Fruit fly (Drosophila melanogaster) whole organism, embryonic: ENCODE results near the gene CG14383.
A peak's percentile ranks its signal among the peaks of the same experiment; 100 is the strongest.

Source experiments
- CG10147 ChIP-seq: fragments of 200-800 bp; sonication (Bioruptor generic); optimal IDR thresholded peaks from 2 replicates; lab custom pipeline; 2019; ENCODE audit warnings: missing biosample characterization, mild to moderate bottlenecking, missing genetic modification characterization, moderate library complexity
- CG10366 ChIP-seq: fragments of 200-800 bp; sonication (Bioruptor generic); IDR thresholded peaks from 2 replicates; pipeline ENCODE4 v1.3.6; 2022; ENCODE audit warnings: missing biosample characterization, missing genetic modification characterization
- CG11560 ChIP-seq: fragments of 200-800 bp; sonication (Bioruptor generic); IDR thresholded peaks from 3 replicates; pipeline ENCODE4 v1.3.6; 2022; ENCODE audit warnings: missing biosample characterization, missing genetic modification characterization
- CG12071 ChIP-seq: fragments of 200-800 bp; sonication (Bioruptor generic); optimal IDR thresholded peaks from 3 replicates; lab custom pipeline; 2018; ENCODE audit warnings: missing biosample characterization, mild to moderate bottlenecking, missing genetic modification characterization
- CG13296 ChIP-seq: fragments of 200-800 bp; sonication (Bioruptor generic); optimal IDR thresholded peaks from 3 replicates; lab custom pipeline; 2018; ENCODE audit warnings: missing biosample characterization, mild to moderate bottlenecking, missing genetic modification characterization
- CG14860 ChIP-seq: fragments of 200-800 bp; sonication (Bioruptor generic); IDR thresholded peaks from 3 replicates; pipeline ENCODE4 v1.3.6; 2022; ENCODE audit warnings: missing biosample characterization, missing genetic modification characterization; ENCODE audit not compliant: partially characterized antibody
- CG14965 ChIP-seq: fragments of 200-800 bp; sonication (Bioruptor generic); optimal IDR thresholded peaks from 2 replicates; lab custom pipeline; 2016; ENCODE audit warnings: missing biosample characterization, missing genetic modification characterization, borderline replicate concordance
- CG15514 ChIP-seq: fragments of 200-800 bp; sonication (Bioruptor generic); optimal IDR thresholded peaks from 3 replicates; lab custom pipeline; 2017; ENCODE audit warnings: missing biosample characterization, missing genetic modification characterization, mild to moderate bottlenecking, moderate library complexity, missing genetic modification reagents
- CG16813 ChIP-seq: fragments of 200-800 bp; sonication (Bioruptor generic); IDR thresholded peaks from 3 replicates; pipeline ENCODE4 v1.3.6; 2022; ENCODE audit warnings: missing biosample characterization, missing genetic modification characterization; ENCODE audit not compliant: partially characterized antibody
- CG31365 ChIP-seq: fragments of 200-800 bp; sonication (Bioruptor generic); optimal IDR thresholded peaks from 2 replicates; lab custom pipeline; 2018; ENCODE audit warnings: missing biosample characterization, mild to moderate bottlenecking, missing genetic modification characterization
- CG33557 ChIP-seq: fragments of 200-800 bp; sonication (Bioruptor generic); optimal IDR thresholded peaks from 2 replicates; lab custom pipeline; 2019; ENCODE audit warnings: missing biosample characterization, mild to moderate bottlenecking, missing genetic modification characterization, moderate library complexity
- CG4282 ChIP-seq: fragments of 200-800 bp; sonication (Bioruptor generic); optimal IDR thresholded peaks from 2 replicates; lab custom pipeline; 2016; ENCODE audit warnings: missing biosample characterization, missing genetic modification characterization
- CG4360 ChIP-seq: fragments of 200-800 bp; sonication (Bioruptor generic); IDR thresholded peaks from 2 replicates; pipeline ENCODE4 v1.3.6; 2022; ENCODE audit warnings: missing biosample characterization, missing genetic modification characterization
- CG5180 ChIP-seq: fragments of 200-800 bp; sonication (Bioruptor generic); optimal IDR thresholded peaks from 3 replicates; lab custom pipeline; 2017; ENCODE audit warnings: missing biosample characterization, missing genetic modification characterization, mild to moderate bottlenecking, moderate library complexity, missing genetic modification reagents
- CG5245 ChIP-seq: fragments of 200-800 bp; sonication (Bioruptor generic); optimal IDR thresholded peaks from 3 replicates; lab custom pipeline; 2016; ENCODE audit warnings: missing biosample characterization, missing genetic modification characterization
- CG6175 ChIP-seq: fragments of 200-800 bp; sonication (Bioruptor generic); IDR thresholded peaks from 3 replicates; pipeline ENCODE4 v1.3.6; 2022; ENCODE audit warnings: missing biosample characterization, missing genetic modification characterization
- CG7839 ChIP-seq: fragments of 200-800 bp; sonication (Bioruptor generic); optimal IDR thresholded peaks from 3 replicates; lab custom pipeline; 2018; ENCODE audit warnings: missing biosample characterization, mild to moderate bottlenecking, missing genetic modification characterization, moderate library complexity
- CG8944 ChIP-seq: fragments of 200-800 bp; sonication (Bioruptor generic); optimal IDR thresholded peaks from 3 replicates; lab custom pipeline; 2016; ENCODE audit warnings: missing biosample characterization, missing genetic modification characterization
- CG9932 ChIP-seq: fragments of 200-800 bp; sonication (Bioruptor generic); IDR thresholded peaks from 2 replicates; pipeline ENCODE4 v1.3.6; 2022; ENCODE audit warnings: missing biosample characterization, missing genetic modification characterization
- CoRest ChIP-seq: fragments of 200-800 bp; sonication (Bioruptor generic); optimal IDR thresholded peaks from 3 replicates; lab custom pipeline; 2018; ENCODE audit warnings: missing biosample characterization, mild to moderate bottlenecking, missing genetic modification characterization, moderate library complexity
- Dfd ChIP-seq, 2 experiments: fragments of >200 bp; optimal IDR thresholded peaks; 2 replicates each; lab custom pipeline; 2017; ENCODE audit warnings: missing biosample characterization in 2 of 2, missing genetic modification characterization in 2 of 2
- E2f2 ChIP-seq: fragments of 200-800 bp; sonication (Bioruptor generic); IDR thresholded peaks from 2 replicates; pipeline ENCODE4 v1.3.6; 2022; ENCODE audit warnings: missing biosample characterization, missing genetic modification characterization
- Gug ChIP-seq: fragments of 200-800 bp; sonication (Bioruptor generic); IDR thresholded peaks from 4 replicates; pipeline ENCODE4 v1.3.6; 2022; ENCODE audit warnings: missing biosample characterization, missing genetic modification characterization
- HLH54F ChIP-seq: fragments of 200-800 bp; sonication (Bioruptor generic); optimal IDR thresholded peaks from 3 replicates; lab custom pipeline; 2016; ENCODE audit warnings: missing biosample characterization, missing genetic modification characterization
- HmgD ChIP-seq: fragments of 200-800 bp; sonication (Bioruptor generic); optimal IDR thresholded peaks from 3 replicates; lab custom pipeline; 2016; ENCODE audit warnings: missing biosample characterization, missing genetic modification characterization
- Nf-YB ChIP-seq: fragments of 200-800 bp; sonication (Bioruptor generic); optimal IDR thresholded peaks from 3 replicates; lab custom pipeline; 2019; ENCODE audit warnings: missing biosample characterization, mild to moderate bottlenecking, missing genetic modification characterization, moderate library complexity
- PHDP ChIP-seq: fragments of 200-800 bp; sonication (Bioruptor generic); optimal IDR thresholded peaks from 3 replicates; lab custom pipeline; 2018; ENCODE audit warnings: missing biosample characterization, mild to moderate bottlenecking, missing genetic modification characterization, moderate library complexity
- Scr ChIP-seq: fragments of 200-800 bp; sonication (Bioruptor generic); IDR thresholded peaks from 2 replicates; pipeline ENCODE4 v1.3.6; 2022; ENCODE audit warnings: missing biosample characterization, missing genetic modification characterization; ENCODE audit not compliant: partially characterized antibody
- ash1 ChIP-seq: fragments of 200-800 bp; sonication (Bioruptor generic); optimal IDR thresholded peaks from 2 replicates; lab custom pipeline; 2018; ENCODE audit warnings: missing biosample characterization, mild to moderate bottlenecking, missing genetic modification characterization
- bbx ChIP-seq: fragments of 200-800 bp; sonication (Bioruptor generic); IDR thresholded peaks from 2 replicates; pipeline ENCODE4 v1.3.6; 2022; ENCODE audit warnings: missing biosample characterization, missing genetic modification characterization; ENCODE audit not compliant: partially characterized antibody
- bsh ChIP-seq, 2 experiments: fragments of 200-800 bp; sonication (Bioruptor generic); optimal IDR thresholded peaks; 2 replicates each; lab custom pipeline; 2017 to 2018; ENCODE audit warnings: mild to moderate bottlenecking in 2 of 2, missing biosample characterization in 2 of 2, missing genetic modification characterization in 2 of 2, moderate library complexity in 1 of 2
- ftz-f1 ChIP-seq: fragments of 200-800 bp; sonication (Bioruptor generic); optimal IDR thresholded peaks from 2 replicates; lab custom pipeline; 2016; ENCODE audit warnings: missing biosample characterization, missing genetic modification characterization
- gce ChIP-seq: fragments of 200-800 bp; sonication (Bioruptor generic); IDR thresholded peaks from 3 replicates; pipeline ENCODE4 v1.3.6; 2022; ENCODE audit warnings: missing biosample characterization, missing genetic modification characterization
- gcm ChIP-seq: fragments of 200-800 bp; sonication (Bioruptor generic); optimal IDR thresholded peaks from 2 replicates; lab custom pipeline; 2019; ENCODE audit warnings: missing biosample characterization, mild to moderate bottlenecking, missing genetic modification characterization, moderate library complexity
- h ChIP-seq: fragments of >200 bp; optimal IDR thresholded peaks from 2 replicates; lab custom pipeline; 2017
- ind ChIP-seq: fragments of 200-800 bp; sonication (Bioruptor generic); optimal IDR thresholded peaks from 3 replicates; lab custom pipeline; 2016; ENCODE audit warnings: missing biosample characterization, missing genetic modification characterization
- inv ChIP-seq: fragments of 200-800 bp; sonication (Bioruptor generic); IDR thresholded peaks from 2 replicates; pipeline ENCODE4 v1.3.6; 2022; ENCODE audit warnings: missing biosample characterization, missing genetic modification characterization; ENCODE audit not compliant: partially characterized antibody
- mld ChIP-seq: fragments of 200-800 bp; sonication (Bioruptor generic); IDR thresholded peaks from 3 replicates; pipeline ENCODE4 v1.3.6; 2022; ENCODE audit warnings: missing biosample characterization, missing genetic modification characterization; ENCODE audit not compliant: partially characterized antibody
- org-1 ChIP-seq: fragments of 200-800 bp; sonication (Bioruptor generic); optimal IDR thresholded peaks from 2 replicates; lab custom pipeline; 2017; ENCODE audit warnings: missing biosample characterization, missing genetic modification characterization
- otp ChIP-seq: fragments of 200-800 bp; sonication (Bioruptor generic); IDR thresholded peaks from 3 replicates; pipeline ENCODE4, ENCODE4 v1.3.6; 2022; ENCODE audit warnings: missing biosample characterization, missing genetic modification characterization
- pfk ChIP-seq: fragments of 200-800 bp; sonication (Bioruptor generic); optimal IDR thresholded peaks from 2 replicates; lab custom pipeline; 2018; ENCODE audit warnings: missing biosample characterization, mild to moderate bottlenecking, missing genetic modification characterization, moderate library complexity
- pnt ChIP-seq: fragments of 200-800 bp; sonication (Bioruptor generic); optimal IDR thresholded peaks from 3 replicates; lab custom pipeline; 2016; ENCODE audit warnings: missing biosample characterization, missing genetic modification characterization
- ro ChIP-seq: fragments of 200-800 bp; sonication (Bioruptor generic); IDR thresholded peaks from 2 replicates; pipeline ENCODE4 v1.3.6; 2022; ENCODE audit warnings: missing biosample characterization, missing genetic modification characterization
- tgo ChIP-seq: fragments of 200-800 bp; sonication (Bioruptor generic); IDR thresholded peaks from 3 replicates; pipeline ENCODE4 v1.3.6; 2022; ENCODE audit warnings: missing biosample characterization, missing genetic modification characterization
- tna ChIP-seq: fragments of 200-800 bp; sonication (Bioruptor generic); IDR thresholded peaks from 2 replicates; pipeline ENCODE4 v1.3.6; 2022; ENCODE audit warnings: missing biosample characterization, missing genetic modification characterization; ENCODE audit not compliant: partially characterized antibody
- twi ChIP-seq: fragments of 200-800 bp; optimal IDR thresholded peaks from 2 replicates; lab custom pipeline; 2019; ENCODE audit warnings: missing biosample characterization, mild to moderate bottlenecking, missing genetic modification characterization, moderate library complexity
- unpg ChIP-seq: fragments of 200-800 bp; sonication (Bioruptor generic); optimal IDR thresholded peaks from 3 replicates; lab custom pipeline; 2018; ENCODE audit warnings: missing biosample characterization, mild to moderate bottlenecking, missing genetic modification characterization, moderate library complexity
- z ChIP-seq: fragments of 200-800 bp; sonication (Bioruptor generic); IDR thresholded peaks from 3 replicates; pipeline ENCODE4 v1.3.6; 2022; ENCODE audit warnings: missing biosample characterization, missing genetic modification characterization

Gene CG14383

dm6 chr3R:12960929-12961855 lies 27.1 kb downstream of the CG14383 start, which contains the start of gene Spc25 (continued):
- TF ChIP-seq CG11560 (no peak), ftz-f1 (GFP tag; lab: Kevin White, UChicago) (no peak), otp (GFP tag; lab: Robert Waterston, UW) (0 out of 3 replicates have a peak, but pooled peaks have one; percentile 47), twi (tag; lab: Kevin White, UChicago) (no peak), ro (GFP tag; lab: Robert Waterston, UW) (no peak), org-1 (GFP tag; lab: Kevin White, UChicago) (no peak), CG9932 (GFP tag; lab: Robert Waterston, UW) (peak; percentile 92), inv (peak; percentile 89), CG15514 (GFP tag; lab: Kevin White, UChicago) (peak; percentile 70), CG10147 (GFP tag; lab: Kevin White, UChicago) (no peak), CG5180 (no peak), CG14965 (GFP tag; lab: Kevin White, UChicago) (no peak), gce (no peak), bbx (GFP tag; lab: Robert Waterston, UW) (peak; percentile 93), tgo (GFP tag; lab: Robert Waterston, UW) (peak; percentile 14; the same call in 1 of the 3 replicates), HmgD (GFP tag; lab: Kevin White, UChicago) (peak; percentile 82), CG16813 (peak; percentile 95), CG10366 (peak; percentile 54), PHDP (tag; lab: Kevin White, UChicago) (peak; percentile 55), CG33557 (GFP tag; lab: Kevin White, UChicago) (no peak), E2f2 (GFP tag; lab: Robert Waterston, UW) (peak; percentile 88), ash1 (GFP tag; lab: Kevin White, UChicago) (no peak), Nf-YB (GFP tag; lab: Kevin White, UChicago) (no peak), pfk (GFP tag; lab: Kevin White, UChicago) (no peak), gcm (GFP tag; lab: Kevin White, UChicago) (no peak), CoRest (no peak), bsh (GFP tag; optimal IDR thresholded peaks at IDR 0.05; lab: Kevin White, UChicago) (peak in 1 of 2 experiments; percentile 2), CG5245 (GFP tag; lab: Kevin White, UChicago) (no peak), CG31365 (no peak), pnt (GFP tag; lab: Kevin White, UChicago) (peak; percentile 65), CG13296 (GFP tag; lab: Kevin White, UChicago) (peak; percentile 18), CG7839 (tag; lab: Kevin White, UChicago) (no peak), Gug (GFP tag; lab: Robert Waterston, UW) (peak; percentile 84), Scr (GFP tag; lab: Robert Waterston, UW) (peak; percentile 94), HLH54F (GFP tag; lab: Kevin White, UChicago) (peak; percentile 76), CG12071 (GFP tag; lab: Kevin White, UChicago) (peak; percentile 50), CG14860 (peak; percentile 88), ind (GFP tag; lab: Kevin White, UChicago) (peak; percentile 52), tna (peak; percentile 87), CG6175 (GFP tag; lab: Robert Waterston, UW) (no peak), CG4360 (GFP tag; lab: Robert Waterston, UW) (no peak), h (lab: Kevin White, UChicago) (no peak), mld (GFP tag; lab: Robert Waterston, UW) (peak; percentile 86), z (no peak), CG8944 (peak; percentile 59), unpg (GFP tag; lab: Kevin White, UChicago) (peak; percentile 60), CG4282 (GFP tag; lab: Kevin White, UChicago) (peak; percentile 23), Dfd (GFP tag; optimal IDR thresholded peaks at IDR 0.05; lab: Kevin White, UChicago) (no peak)
